Fruit fly (Drosophila melanogaster): ENCODE results near the gene CG1316.
A peak's percentile ranks its signal among the peaks of the same experiment; 100 is the strongest.

The CG1316 gene

DNA sequence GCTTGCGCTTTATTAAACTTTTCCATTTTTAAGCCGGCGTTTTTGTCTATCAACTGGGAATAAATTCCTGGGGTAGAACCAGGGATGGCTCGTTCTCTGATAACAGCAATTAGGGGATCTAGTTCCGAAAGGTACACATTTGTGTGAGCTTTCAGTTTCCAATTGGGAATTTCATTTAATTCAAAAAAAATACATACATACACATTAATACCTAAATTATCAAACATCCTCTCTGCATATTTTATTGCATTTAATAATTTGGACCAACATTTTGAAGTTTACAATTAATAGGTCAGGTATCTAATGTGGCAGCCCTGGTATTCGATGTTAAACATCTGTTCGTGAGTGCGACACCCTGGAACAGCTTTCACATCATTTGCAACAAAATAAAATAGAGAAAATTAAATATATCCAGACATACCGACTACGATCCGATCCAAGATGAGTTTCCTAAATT lies 24.5 kb upstream of the CG1316 start, which contains the start of the genes CG15011 and CG1309 (continued):
- TF ChIP-seq CG10209 (GFP tag; optimal IDR thresholded peaks at IDR 0.05): peak; percentile 77
- peak; percentile 62 for TF ChIP-seq Myb (GFP tag; optimal IDR thresholded peaks at IDR 0.05)
- TF ChIP-seq cas (GFP tag; IDR thresholded peaks at IDR 0.05): 0 out of 2 replicates have a peak, but pooled peaks have one; percentile 31
- TF ChIP-seq shn (GFP tag; optimal IDR thresholded peaks at IDR 0.05): peak; percentile 85
- TF ChIP-seq CG5953 (GFP tag; IDR thresholded peaks at IDR 0.05): no peak
- peak; percentile 81 for TF ChIP-seq CG10267 (tag; optimal IDR thresholded peaks at IDR 0.05)
- TF ChIP-seq CG7745 (tag; optimal IDR thresholded peaks at IDR 0.05): no peak
- TF ChIP-seq unc-4 (GFP tag; IDR thresholded peaks at IDR 0.05; ENCODE audit: partially characterized antibody): peak; percentile 48
- peak; percentile 81 for TF ChIP-seq CG4854 (GFP tag; optimal IDR thresholded peaks at IDR 0.05)
- TF ChIP-seq CG17568 (GFP tag; optimal IDR thresholded peaks at IDR 0.05): no peak
- no peak for TF ChIP-seq ap (GFP tag; IDR thresholded peaks at IDR 0.05)
- TF ChIP-seq tin (GFP tag; optimal IDR thresholded peaks at IDR 0.05): peak; percentile 83
- no peak for TF ChIP-seq tll (GFP tag; optimal IDR thresholded peaks at IDR 0.05)
- peak; percentile 8 for TF ChIP-seq schlank (tag; optimal IDR thresholded peaks at IDR 0.05)
- peak; percentile 73 for TF ChIP-seq CG11695 (GFP tag; IDR thresholded peaks at IDR 0.05)
- peak; percentile 84 for TF ChIP-seq unpg (GFP tag; optimal IDR thresholded peaks at IDR 0.05)
- TF ChIP-seq CG11696 (GFP tag; IDR thresholded peaks at IDR 0.05): no peak
- TF ChIP-seq NC2β (GFP tag; optimal IDR thresholded peaks at IDR 0.05): peak; percentile 85
- TF ChIP-seq Hmx (GFP tag; optimal IDR thresholded peaks at IDR 0.05): peak; percentile 72
- peak; percentile 74 for TF ChIP-seq H15 (GFP tag; IDR thresholded peaks at IDR 0.05)
- peak; percentile 70 for TF ChIP-seq CG18011 (GFP tag; optimal IDR thresholded peaks at IDR 0.05)
- TF ChIP-seq D19B (GFP tag; optimal IDR thresholded peaks at IDR 0.05): peak; percentile 59
- TF ChIP-seq CG6765 (GFP tag; optimal IDR thresholded peaks at IDR 0.05): peak; percentile 0
- TF ChIP-seq en (GFP tag; optimal IDR thresholded peaks at IDR 0.05): peak; percentile 67
- TF ChIP-seq CG10321 (GFP tag; IDR thresholded peaks at IDR 0.05): 0 out of 2 replicates have a peak, but pooled peaks have one; percentile 6
- peak; percentile 78 for TF ChIP-seq NfI (GFP tag; optimal IDR thresholded peaks at IDR 0.05)
- TF ChIP-seq CG2712 (tag; optimal IDR thresholded peaks at IDR 0.05): peak; percentile 90
- peak; percentile 48 for TF ChIP-seq CG10274 (GFP tag; optimal IDR thresholded peaks at IDR 0.05)
- TF ChIP-seq CG10565 (GFP tag; optimal IDR thresholded peaks at IDR 0.05): peak; percentile 14
- peak; percentile 87 for TF ChIP-seq CG2678 (tag; optimal IDR thresholded peaks at IDR 0.05)
- peak; percentile 81 for TF ChIP-seq Dad (GFP tag; optimal IDR thresholded peaks at IDR 0.05)
- TF ChIP-seq jing (GFP tag; optimal IDR thresholded peaks at IDR 0.05): no peak
- peak; percentile 68; the same call in 1 of the 2 replicates for TF ChIP-seq HLH3B (GFP tag; IDR thresholded peaks at IDR 0.05)
- TF ChIP-seq dm (GFP tag; optimal IDR thresholded peaks at IDR 0.05): peak; percentile 82
- no peak for TF ChIP-seq bowl (GFP tag; IDR thresholded peaks at IDR 0.05)
- peak; percentile 75 for TF ChIP-seq CG7556 (GFP tag; optimal IDR thresholded peaks at IDR 0.05)
- no peak for TF ChIP-seq stc (GFP tag; IDR thresholded peaks at IDR 0.05)
- TF ChIP-seq CG14014 (GFP tag; IDR thresholded peaks at IDR 0.05): peak; percentile 71
- TF ChIP-seq ems (GFP tag; optimal IDR thresholded peaks at IDR 0.05): peak; percentile 81
- TF ChIP-seq CG18619 (GFP tag; optimal IDR thresholded peaks at IDR 0.05): peak; percentile 74
- peak; percentile 91 for TF ChIP-seq Hsf (GFP tag; optimal IDR thresholded peaks at IDR 0.05)
- TF ChIP-seq dimm (GFP tag; IDR thresholded peaks at IDR 0.05): no peak
- TF ChIP-seq al (GFP tag; IDR thresholded peaks at IDR 0.05): peak; percentile 78
- TF ChIP-seq CG1792 (GFP tag; optimal IDR thresholded peaks at IDR 0.05): peak; percentile 73
- TF ChIP-seq CG7928 (GFP tag; optimal IDR thresholded peaks at IDR 0.05): peak; percentile 100
- peak; percentile 35; the same call in 1 of the 2 replicates for TF ChIP-seq NFAT (GFP tag; IDR thresholded peaks at IDR 0.05)
- TF ChIP-seq CG6813 (GFP tag; optimal IDR thresholded peaks at IDR 0.05): no peak
- TF ChIP-seq Bgb (GFP tag; IDR thresholded peaks at IDR 0.05; ENCODE audit: partially characterized antibody): no peak; the same call in 1 of the 2 replicates
- peak; percentile 93 for TF ChIP-seq trem (tag; optimal IDR thresholded peaks at IDR 0.05)
- TF ChIP-seq lilli (GFP tag; optimal IDR thresholded peaks at IDR 0.05): peak; percentile 94
- TF ChIP-seq CG31441 (GFP tag; IDR thresholded peaks at IDR 0.05): peak; percentile 76
